Worm (Caenorhabditis elegans) whole organism, young adult: Measurements from ENCODE around the gene Y66C5A.1.
A peak's percentile ranks its signal among the peaks of the same experiment; 100 is the strongest.

ENCODE experiments used
- B0019.2 ChIP-seq: fragments of 200-800 bp; sonication (Bioruptor generic); conservative IDR thresholded peaks from 2 replicates; pipeline ENCODE4 v1.3.6; 2022; ENCODE audit warnings: missing genetic modification reagents, missing genetic modification characterization, missing compliant biosample characterization
- B0035.1 ChIP-seq: sonication (generic microtip); optimal IDR thresholded peaks from 2 replicates; lab custom pipeline; 2016; ENCODE audit warnings: missing genetic modification characterization, mild to moderate bottlenecking, missing compliant biosample characterization, missing genotype, missing genetic modification reagents
- B0261.1 ChIP-seq: sonication (generic microtip); optimal IDR thresholded peaks from 2 replicates; lab custom pipeline; 2016; ENCODE audit warnings: mild to moderate bottlenecking, missing genetic modification characterization, moderate library complexity, missing compliant biosample characterization
- B0336.3 ChIP-seq: fragments of 200-800 bp; sonication (Bioruptor generic); IDR thresholded peaks from 2 replicates; pipeline ENCODE4 v1.3.6; 2022; ENCODE audit warnings: missing genetic modification characterization, missing compliant biosample characterization
- C06A6.2 ChIP-seq: fragments of 200-800 bp; sonication (Bioruptor generic); conservative IDR thresholded peaks from 2 replicates; pipeline ENCODE4 v1.3.6; 2022; ENCODE audit warnings: missing genetic modification characterization, missing compliant biosample characterization
- F10E7.11 ChIP-seq: sonication (generic microtip); optimal IDR thresholded peaks from 2 replicates; lab custom pipeline; 2017; ENCODE audit warnings: mild to moderate bottlenecking, missing genetic modification characterization, moderate library complexity, missing compliant biosample characterization
- F33H1.4 ChIP-seq: fragments of 200-800 bp; sonication (Bioruptor generic); IDR thresholded peaks from 2 replicates; pipeline ENCODE4 v1.3.6; 2022; ENCODE audit warnings: missing genetic modification reagents, missing genetic modification characterization, missing compliant biosample characterization
- F39B2.1 ChIP-seq: fragments of 200-800 bp; sonication (Bioruptor generic); IDR thresholded peaks from 2 replicates; pipeline ENCODE4 v1.3.6; 2022; ENCODE audit warnings: missing genetic modification reagents, missing genetic modification characterization, missing compliant biosample characterization
- T26A5.8 ChIP-seq: sonication (generic microtip); optimal IDR thresholded peaks from 2 replicates; lab custom pipeline; 2016; ENCODE audit warnings: missing genetic modification characterization, missing compliant biosample characterization
- Y67H2A.10 ChIP-seq: fragments of 200-800 bp; sonication (Bioruptor generic); conservative IDR thresholded peaks from 2 replicates; pipeline ENCODE4 v1.3.6; 2022; ENCODE audit warnings: missing genetic modification reagents, missing genetic modification characterization, missing compliant biosample characterization
- ama-1 ChIP-seq, 3 experiments: fragments of 150-350 bp in 1 of 3; sonication (generic microtip) in 2 of 3; optimal IDR thresholded peaks; 2 replicates each; lab custom pipeline; 2014 to 2018; ENCODE audit warnings: missing biosample characterization in 2 of 3, missing genetic modification characterization in 2 of 3, missing genetic modification reagents in 2 of 3
- aptf-2 ChIP-seq: fragments of 200-800 bp; sonication (Bioruptor generic); conservative IDR thresholded peaks from 2 replicates; pipeline ENCODE4 v1.3.6; 2022; ENCODE audit warnings: missing genetic modification reagents, missing genetic modification characterization, missing compliant biosample characterization
- atf-7 ChIP-seq: sonication (generic microtip); optimal IDR thresholded peaks from 2 replicates; lab custom pipeline; 2017; ENCODE audit warnings: mild to moderate bottlenecking, missing genetic modification characterization, missing compliant biosample characterization
- cebp-1 ChIP-seq, 2 experiments: fragments of 200-800 bp in 1 of 2; sonication (Bioruptor generic) in 1 of 2; sonication (generic microtip) in 1 of 2; IDR thresholded peaks in 1 of 2; optimal IDR thresholded peaks in 1 of 2; 2 replicates each; pipeline versions ENCODE4 v1.3.6 to Lab custom; 2017 to 2022; ENCODE audit warnings: missing compliant biosample characterization in 2 of 2, missing genetic modification characterization in 2 of 2, mild to moderate bottlenecking in 1 of 2, missing genetic modification reagents in 1 of 2, moderate library complexity in 1 of 2
- cebp-2 ChIP-seq: fragments of 200-800 bp; sonication (Bioruptor generic); IDR thresholded peaks from 2 replicates; pipeline ENCODE4 v1.3.6; 2022; ENCODE audit warnings: missing genetic modification characterization, missing compliant biosample characterization
- ceh-40 ChIP-seq: fragments of 200-800 bp; sonication (Bioruptor generic); IDR thresholded peaks from 2 replicates; pipeline ENCODE4 v1.3.6; 2022; ENCODE audit warnings: missing genetic modification characterization, missing compliant biosample characterization
- chd-7 ChIP-seq: sonication (generic microtip); optimal IDR thresholded peaks from 2 replicates; lab custom pipeline; 2016; ENCODE audit warnings: mild to moderate bottlenecking, missing genetic modification characterization, moderate library complexity, missing compliant biosample characterization
- die-1 ChIP-seq: sonication (generic microtip); optimal IDR thresholded peaks from 2 replicates; lab custom pipeline; 2016; ENCODE audit warnings: missing genotype, mild to moderate bottlenecking, missing genetic modification characterization, missing compliant biosample characterization
- efl-1 ChIP-seq: fragments of 150-350 bp; optimal IDR thresholded peaks from 2 replicates; lab custom pipeline; 2014; ENCODE audit warnings: missing biosample characterization, missing genetic modification reagents, missing genetic modification characterization
- egl-44 ChIP-seq: fragments of 200-800 bp; sonication (Bioruptor generic); IDR thresholded peaks from 2 replicates; pipeline ENCODE4 v1.3.6; 2022; ENCODE audit warnings: missing genetic modification reagents, missing genetic modification characterization, missing compliant biosample characterization
- gei-17 ChIP-seq: fragments of 200-800 bp; sonication (Bioruptor generic); optimal IDR thresholded peaks from 2 replicates; lab custom pipeline; 2018; ENCODE audit warnings: mild to moderate bottlenecking, missing genetic modification characterization, missing compliant biosample characterization
- hmg-1.2 ChIP-seq: fragments of 200-800 bp; sonication (Bioruptor generic); IDR thresholded peaks from 2 replicates; pipeline ENCODE4 v1.3.6; 2022; ENCODE audit warnings: missing genetic modification reagents, missing genetic modification characterization, missing compliant biosample characterization
- hsf-1 ChIP-seq: fragments of 200-800 bp; sonication (Bioruptor generic); IDR thresholded peaks from 2 replicates; pipeline ENCODE4 v1.3.6; 2022; ENCODE audit warnings: missing genetic modification reagents, missing genetic modification characterization, missing compliant biosample characterization
- lag-1 ChIP-seq: fragments of 200-800 bp; sonication (Bioruptor generic); IDR thresholded peaks from 2 replicates; pipeline ENCODE4 v1.3.6; 2022; ENCODE audit warnings: missing genetic modification reagents, missing genetic modification characterization, missing compliant biosample characterization
- let-607 ChIP-seq, 2 experiments: fragments of 200-800 bp in 1 of 2; sonication (Bioruptor generic) in 1 of 2; sonication (generic microtip) in 1 of 2; optimal IDR thresholded peaks; 2 replicates each; lab custom pipeline; 2016 to 2018; ENCODE audit warnings: mild to moderate bottlenecking in 2 of 2, missing compliant biosample characterization in 2 of 2, missing genetic modification characterization in 2 of 2, moderate library complexity in 2 of 2, missing genotype in 1 of 2
- lin-26 ChIP-seq: fragments of 200-800 bp; sonication (Bioruptor generic); IDR thresholded peaks from 2 replicates; pipeline ENCODE4 v1.3.6; 2022; ENCODE audit warnings: missing genetic modification reagents, missing genetic modification characterization, missing compliant biosample characterization
- lin-35 ChIP-seq, 3 experiments: fragments of 150-350 bp in 2 of 3; sonication (generic microtip) in 1 of 3; optimal IDR thresholded peaks; 2 replicates each; lab custom pipeline; 2014 to 2018; ENCODE audit warnings: missing biosample characterization in 3 of 3, missing genetic modification characterization in 3 of 3, missing genetic modification reagents in 3 of 3
- lin-40 ChIP-seq: sonication (generic microtip); optimal IDR thresholded peaks from 2 replicates; lab custom pipeline; 2016; ENCODE audit warnings: missing genetic modification characterization, mild to moderate bottlenecking, missing compliant biosample characterization, missing genotype, missing genetic modification reagents
- lsy-27 ChIP-seq: sonication (generic microtip); optimal IDR thresholded peaks from 2 replicates; lab custom pipeline; 2017; ENCODE audit warnings: missing genetic modification characterization, mild to moderate bottlenecking, missing compliant biosample characterization, antibody characterized with exemption, missing genotype, borderline replicate concordance; ENCODE audit not compliant: insufficient read depth
- madf-3 ChIP-seq: fragments of 200-800 bp; sonication (Bioruptor generic); IDR thresholded peaks from 2 replicates; pipeline ENCODE4 v1.3.6; 2022; ENCODE audit warnings: missing genetic modification reagents, missing genetic modification characterization, missing compliant biosample characterization
- madf-8 ChIP-seq: fragments of 200-800 bp; sonication (Bioruptor generic); conservative IDR thresholded peaks from 2 replicates; pipeline ENCODE4 v1.3.6; 2022; ENCODE audit warnings: missing genetic modification reagents, missing genetic modification characterization, missing compliant biosample characterization
- mel-28 ChIP-seq: sonication (generic microtip); optimal IDR thresholded peaks from 2 replicates; lab custom pipeline; 2016; ENCODE audit warnings: borderline replicate concordance, mild to moderate bottlenecking, missing genetic modification characterization, missing compliant biosample characterization
- nhr-120 ChIP-seq: fragments of 200-800 bp; sonication (Bioruptor generic); IDR thresholded peaks from 2 replicates; pipeline ENCODE4 v1.3.6; 2022; ENCODE audit warnings: missing genetic modification characterization, missing compliant biosample characterization
- nhr-179 ChIP-seq: sonication (generic microtip); optimal IDR thresholded peaks from 2 replicates; lab custom pipeline; 2016; ENCODE audit warnings: mild to moderate bottlenecking, missing genetic modification characterization, missing compliant biosample characterization
- pbrm-1 ChIP-seq: fragments of 200-800 bp; sonication (Bioruptor generic); IDR thresholded peaks from 2 replicates; pipeline ENCODE4 v1.3.6; 2022; ENCODE audit warnings: missing genetic modification reagents, missing genetic modification characterization, missing compliant biosample characterization
- repo-1 ChIP-seq: sonication (generic microtip); optimal IDR thresholded peaks from 2 replicates; lab custom pipeline; 2017; ENCODE audit warnings: mild to moderate bottlenecking, missing genetic modification characterization, missing compliant biosample characterization
- sdz-38 ChIP-seq: sonication (generic microtip); optimal IDR thresholded peaks from 2 replicates; lab custom pipeline; 2016; ENCODE audit warnings: missing genotype, missing genetic modification characterization, missing compliant biosample characterization
- snpc-1.1 ChIP-seq: sonication (generic microtip); optimal IDR thresholded peaks from 2 replicates; lab custom pipeline; 2017; ENCODE audit warnings: missing genetic modification characterization, mild to moderate bottlenecking, missing compliant biosample characterization, antibody characterized with exemption, moderate library complexity, missing genotype, missing genetic modification reagents; ENCODE audit not compliant: insufficient read depth
- snpc-3.4 ChIP-seq: sonication (generic microtip); optimal IDR thresholded peaks from 2 replicates; lab custom pipeline; 2017; ENCODE audit warnings: missing genetic modification characterization, mild to moderate bottlenecking, missing compliant biosample characterization, antibody characterized with exemption, moderate library complexity, missing genotype, missing genetic modification reagents
- snpc-4 ChIP-seq, 5 experiments: fragments of 150-350 bp in 1 of 5; sonication (generic microtip) in 4 of 5; optimal IDR thresholded peaks; 2 replicates each; lab custom pipeline; 2014 to 2018; ENCODE audit warnings: missing genetic modification characterization in 5 of 5, missing biosample characterization in 3 of 5, antibody characterized with exemption in 2 of 5, mild to moderate bottlenecking in 2 of 5, missing compliant biosample characterization in 2 of 5, missing genotype in 2 of 5, moderate library complexity in 2 of 5, missing genetic modification reagents in 1 of 5
- tbp1 ChIP-seq: fragments of 200-800 bp; sonication (Bioruptor generic); optimal IDR thresholded peaks from 2 replicates; lab custom pipeline; 2018; ENCODE audit warnings: mild to moderate bottlenecking, missing genetic modification characterization, missing compliant biosample characterization
- zfh-2 ChIP-seq: fragments of 200-800 bp; sonication (Bioruptor generic); conservative IDR thresholded peaks from 2 replicates; pipeline ENCODE4 v1.3.6; 2022; ENCODE audit warnings: missing genetic modification reagents, missing genetic modification characterization, missing compliant biosample characterization
- ztf-22 ChIP-seq: fragments of 200-800 bp; sonication (Bioruptor generic); optimal IDR thresholded peaks from 2 replicates; lab custom pipeline; 2018; ENCODE audit warnings: mild to moderate bottlenecking, missing genetic modification characterization, moderate library complexity, missing compliant biosample characterization
- ztf-26 ChIP-seq: sonication (generic microtip); optimal IDR thresholded peaks from 2 replicates; lab custom pipeline; 2017; ENCODE audit warnings: missing genetic modification characterization, missing compliant biosample characterization
- ztf-3 ChIP-seq: fragments of 200-800 bp; sonication (Bioruptor generic); optimal IDR thresholded peaks from 2 replicates; lab custom pipeline; 2018; ENCODE audit warnings: mild to moderate bottlenecking, missing genetic modification characterization, missing compliant biosample characterization
- ztf-6 ChIP-seq: fragments of 200-800 bp; sonication (Bioruptor generic); IDR thresholded peaks from 2 replicates; pipeline ENCODE4 v1.3.6; 2022; ENCODE audit warnings: missing genetic modification reagents, missing genetic modification characterization, missing compliant biosample characterization

Y66C5A.1 gene

ce11 chrX:14478193-14478592 is 22.9 kb upstream of the Y66C5A.1 start (continued):
- TF ChIP-seq tbp1 (GFP tag; lab: Kevin White, UChicago) = peak; percentile 43
- no peak for TF ChIP-seq C06A6.2 (GFP tag; lab: Robert Waterston, UW)
- TF ChIP-seq let-607 (tag; optimal IDR thresholded peaks at IDR 0.05; lab: Kevin White, UChicago) = no peak
- TF ChIP-seq lin-35 (GFP tag; optimal IDR thresholded peaks at IDR 0.05; lab: Kevin White, UChicago) = peak in 1 of 3 experiments; percentile 19
- TF ChIP-seq snpc-3.4 (tag; lab: Kevin White, UChicago) = peak; percentile 60
- peak; percentile 10; the same call in 1 of the 2 replicates for TF ChIP-seq hmg-1.2 (GFP tag; lab: Robert Waterston, UW)
- no peak for TF ChIP-seq B0035.1 (tag; lab: Kevin White, UChicago)
- no peak for TF ChIP-seq aptf-2 (GFP tag; lab: Robert Waterston, UW)
- TF ChIP-seq madf-8 = no peak
- TF ChIP-seq nhr-120 (GFP tag; lab: Robert Waterston, UW) = no peak
- TF ChIP-seq B0336.3 (GFP tag; lab: Robert Waterston, UW) = no peak
- TF ChIP-seq ztf-3 (GFP tag; lab: Kevin White, UChicago) = no peak
- no peak for TF ChIP-seq sdz-38
- TF ChIP-seq gei-17 (GFP tag; lab: Kevin White, UChicago) = no peak
- no peak for TF ChIP-seq madf-3 (GFP tag; lab: Robert Waterston, UW)
- no peak for TF ChIP-seq ztf-6 (GFP tag; lab: Robert Waterston, UW)
- no peak for TF ChIP-seq lin-26 (GFP tag; lab: Robert Waterston, UW)
- TF ChIP-seq T26A5.8 (tag; lab: Kevin White, UChicago) = no peak
- no peak for TF ChIP-seq Y67H2A.10 (GFP tag; lab: Robert Waterston, UW)
- no peak for TF ChIP-seq nhr-179
- no peak for TF ChIP-seq cebp-2 (GFP tag; lab: Robert Waterston, UW)
- TF ChIP-seq F39B2.1 (GFP tag; lab: Robert Waterston, UW) = no peak
- TF ChIP-seq mel-28 (tag; lab: Kevin White, UChicago) = no peak
- TF ChIP-seq B0019.2 = no peak
- TF ChIP-seq lsy-27 (tag; lab: Kevin White, UChicago) = no peak
- no peak for TF ChIP-seq efl-1 (GFP tag; lab: Kevin White, UChicago)

DNA sequence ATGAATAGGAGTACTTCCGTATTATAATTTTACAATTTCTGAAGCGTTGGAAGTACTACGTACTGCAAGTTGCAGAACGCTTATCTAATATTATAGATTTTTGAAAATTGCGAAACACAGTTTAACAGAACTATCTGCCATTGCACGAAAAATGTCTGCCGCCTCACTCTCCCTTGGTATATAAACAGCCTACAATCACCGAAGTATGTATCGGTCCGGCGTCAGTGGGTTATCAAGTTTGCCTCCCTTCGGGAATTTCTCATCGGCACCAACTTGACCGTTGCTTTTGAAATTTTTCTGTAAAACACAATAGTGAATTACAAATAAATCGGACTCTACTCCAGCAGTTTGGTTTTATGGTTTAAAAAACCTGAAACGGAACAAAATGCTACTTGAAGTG is 22.0 kb upstream of the Y66C5A.1 start:
- TF ChIP-seq pbrm-1 (GFP tag; lab: Robert Waterston, UW) (0 out of 2 replicates have a peak, but pooled peaks have one; percentile 17), lag-1 (GFP tag; lab: Robert Waterston, UW) (no peak), snpc-4 (GFP tag; optimal IDR thresholded peaks at IDR 0.05; lab: Kevin White, UChicago) (peak; percentile 56), snpc-4 (tag; optimal IDR thresholded peaks at IDR 0.05; lab: Kevin White, UChicago) (peak; percentile 90 to 98 (median 96)), die-1 (tag; lab: Kevin White, UChicago) (no peak), repo-1 (no peak), ztf-26 (tag; lab: Kevin White, UChicago) (peak; percentile 43), egl-44 (GFP tag; lab: Robert Waterston, UW) (peak; percentile 9; the same call in 1 of the 2 replicates), ama-1 (optimal IDR thresholded peaks at IDR 0.05; lab: Kevin White, UChicago) (no peak), ama-1 (GFP tag; optimal IDR thresholded peaks at IDR 0.05; lab: Kevin White, UChicago) (no peak), hsf-1 (GFP tag; lab: Robert Waterston, UW) (no peak), zfh-2 (no peak), F10E7.11 (tag; lab: Kevin White, UChicago) (no peak), B0261.1 (tag; lab: Kevin White, UChicago) (peak; percentile 51), lin-40 (peak; percentile 49), snpc-1.1 (tag; lab: Kevin White, UChicago) (no peak), madf-3 (GFP tag; lab: Robert Waterston, UW) (0 out of 2 replicates have a peak, but pooled peaks have one; percentile 64), F33H1.4 (GFP tag; lab: Robert Waterston, UW) (no peak), madf-8 (no peak), ceh-40 (no peak), cebp-1 (GFP tag; IDR thresholded peaks at IDR 0.05; lab: Robert Waterston, UW) (peak; percentile 71; the same call in 1 of the 2 replicates), cebp-1 (tag; optimal IDR thresholded peaks at IDR 0.05; lab: Kevin White, UChicago) (peak; percentile 83), ztf-22 (GFP tag; lab: Kevin White, UChicago) (no peak), atf-7 (tag; lab: Kevin White, UChicago) (no peak), chd-7 (tag; lab: Kevin White, UChicago) (no peak)
